Worm (Caenorhabditis elegans) whole organism, L3 larva: ENCODE measurements around the gene tmem-135.

Experiments used
- ZK546.5 ChIP-seq: sonication (generic microtip); optimal IDR thresholded peaks from 2 replicates; lab custom pipeline; 2017; ENCODE audit warnings: missing biosample characterization, missing genetic modification characterization
- ama-1 ChIP-seq: fragments of 150-350 bp; optimal IDR thresholded peaks from 2 replicates; lab custom pipeline; 2018
- eor-1 ChIP-seq, 2 experiments: fragments of 150-350 bp; optimal IDR thresholded peaks; 2 replicates each; lab custom pipeline; 2014 to 2018; ENCODE audit warnings: missing biosample characterization in 2 of 2, missing genetic modification characterization in 2 of 2
- fkh-10 ChIP-seq: sonication (generic microtip); optimal IDR thresholded peaks from 2 replicates; lab custom pipeline; 2017; ENCODE audit warnings: missing biosample characterization, missing genetic modification reagents, missing genetic modification characterization
- hmg-11 ChIP-seq: sonication (generic microtip); optimal IDR thresholded peaks from 2 replicates; lab custom pipeline; 2016; ENCODE audit warnings: missing genetic modification characterization, missing compliant biosample characterization
- lin-15B ChIP-seq: fragments of 150-350 bp; optimal IDR thresholded peaks from 2 replicates; lab custom pipeline; 2014; ENCODE audit warnings: missing biosample characterization, missing genetic modification characterization
- lin-39 ChIP-seq: fragments of 150-350 bp; optimal IDR thresholded peaks from 2 replicates; lab custom pipeline; 2018; ENCODE audit warnings: missing biosample characterization, missing genetic modification reagents, missing genetic modification characterization
- mdl-1 ChIP-seq: fragments of 150-350 bp; optimal IDR thresholded peaks from 2 replicates; lab custom pipeline; 2014; ENCODE audit warnings: missing biosample characterization, missing genetic modification characterization
- nfya-1 ChIP-seq: sonication (generic microtip); optimal IDR thresholded peaks from 2 replicates; lab custom pipeline; 2017; ENCODE audit warnings: missing genetic modification characterization, mild to moderate bottlenecking, missing compliant biosample characterization, antibody characterized with exemption, moderate library complexity; ENCODE audit not compliant: insufficient read depth
- nhr-25 ChIP-seq: sonication (generic microtip); optimal IDR thresholded peaks from 2 replicates; lab custom pipeline; 2017; ENCODE audit warnings: missing biosample characterization, missing genetic modification characterization
- nhr-28 ChIP-seq: fragments of 150-350 bp; optimal IDR thresholded peaks from 2 replicates; lab custom pipeline; 2014; ENCODE audit warnings: missing biosample characterization, missing genetic modification characterization
- nhr-43 ChIP-seq: sonication (generic microtip); optimal IDR thresholded peaks from 2 replicates; lab custom pipeline; 2016; ENCODE audit warnings: mild to moderate bottlenecking, missing genetic modification characterization, missing compliant biosample characterization; ENCODE audit not compliant: poor library complexity, severe bottlenecking
- nhr-67 ChIP-seq: fragments of 150-350 bp; optimal IDR thresholded peaks from 2 replicates; lab custom pipeline; 2014; ENCODE audit warnings: missing biosample characterization, missing genetic modification characterization
- pqm-1 ChIP-seq: fragments of 150-350 bp; optimal IDR thresholded peaks from 2 replicates; lab custom pipeline; 2017; ENCODE audit warnings: missing biosample characterization, missing genetic modification characterization, inconsistent platforms
- snpc-4 ChIP-seq: fragments of 150-350 bp; optimal IDR thresholded peaks from 2 replicates; lab custom pipeline; 2014; ENCODE audit warnings: missing biosample characterization, missing genetic modification characterization
- unc-62 ChIP-seq: fragments of 150-350 bp; sonication (generic microtip); optimal IDR thresholded peaks from 4 replicates; lab custom pipeline; 2014; ENCODE audit warnings: missing biosample characterization, missing genetic modification reagents, missing genetic modification characterization

tmem-135 gene

DNA sequence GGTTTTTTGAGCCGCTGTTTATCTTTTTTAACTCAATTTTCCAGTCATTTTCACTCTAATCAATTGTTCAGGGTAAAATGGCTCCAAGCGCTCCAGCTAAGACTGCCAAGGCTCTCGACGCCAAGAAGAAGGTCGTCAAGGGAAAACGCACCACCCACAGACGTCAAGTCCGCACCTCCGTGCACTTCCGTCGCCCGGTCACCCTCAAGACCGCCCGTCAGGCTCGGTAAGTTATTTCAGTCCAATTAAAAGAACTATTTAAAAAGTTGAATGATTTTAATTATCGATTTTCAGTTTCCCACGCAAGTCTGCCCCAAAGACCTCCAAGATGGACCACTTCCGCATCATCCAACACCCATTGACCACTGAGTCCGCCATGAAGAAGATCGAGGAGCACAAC, 41.6 kb downstream of the tmem-135 start, which contains the start of gene rpl-25.1:
Gene rpl-25.1, plus strand, starts transcription at position 72 of the 400 bp plus-strand sequence.
- TF ChIP-seq ZK546.5 (tag; lab: Kevin White, UChicago), result no peak
- TF ChIP-seq nhr-28 (tag; lab: Kevin White, UChicago), result no peak
- no peak for TF ChIP-seq lin-15B (tag; lab: Kevin White, UChicago)
- no peak for TF ChIP-seq pqm-1 (tag; lab: Kevin White, UChicago)
- no peak for TF ChIP-seq snpc-4 (tag; lab: Kevin White, UChicago)
- TF ChIP-seq nhr-25 (tag; lab: Kevin White, UChicago), result no peak
- TF ChIP-seq nhr-43, result no peak
- no peak for TF ChIP-seq ama-1 (lab: Kevin White, UChicago)
- TF ChIP-seq mdl-1, result no peak
- no peak for TF ChIP-seq eor-1 (tag; optimal IDR thresholded peaks at IDR 0.05; lab: Kevin White, UChicago)
- no peak for TF ChIP-seq nhr-67 (tag; lab: Kevin White, UChicago)

DNA sequence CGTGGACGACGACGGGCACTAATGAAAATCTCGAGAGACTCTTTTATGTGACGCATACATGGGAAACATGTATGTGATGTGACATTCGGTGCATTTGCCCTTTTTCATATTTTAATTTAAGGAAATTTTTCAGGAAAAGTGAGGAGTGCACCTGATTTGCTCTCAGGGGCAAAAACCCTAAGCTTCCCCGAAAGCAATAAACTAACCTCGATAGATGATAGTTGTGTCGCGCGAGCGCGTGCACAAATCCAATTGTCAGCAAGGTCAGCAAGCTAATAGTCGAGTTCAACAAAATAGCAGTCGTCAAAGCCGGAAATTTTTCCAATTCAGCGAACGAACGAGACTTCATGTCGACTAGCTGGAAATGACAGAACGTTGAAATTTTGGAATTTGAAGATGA, 44.6 kb downstream of the tmem-135 start:
- TF ChIP-seq unc-62 (GFP tag; lab: Kevin White, UChicago) (no peak), fkh-10 (GFP tag; lab: Kevin White, UChicago) (peak; percentile 64), ama-1 (lab: Kevin White, UChicago) (no peak), nhr-67 (tag; lab: Kevin White, UChicago) (no peak), lin-39 (tag; lab: Kevin White, UChicago) (no peak)
- TF ChIP-seq, all 47 proteins: peak for 1

DNA sequence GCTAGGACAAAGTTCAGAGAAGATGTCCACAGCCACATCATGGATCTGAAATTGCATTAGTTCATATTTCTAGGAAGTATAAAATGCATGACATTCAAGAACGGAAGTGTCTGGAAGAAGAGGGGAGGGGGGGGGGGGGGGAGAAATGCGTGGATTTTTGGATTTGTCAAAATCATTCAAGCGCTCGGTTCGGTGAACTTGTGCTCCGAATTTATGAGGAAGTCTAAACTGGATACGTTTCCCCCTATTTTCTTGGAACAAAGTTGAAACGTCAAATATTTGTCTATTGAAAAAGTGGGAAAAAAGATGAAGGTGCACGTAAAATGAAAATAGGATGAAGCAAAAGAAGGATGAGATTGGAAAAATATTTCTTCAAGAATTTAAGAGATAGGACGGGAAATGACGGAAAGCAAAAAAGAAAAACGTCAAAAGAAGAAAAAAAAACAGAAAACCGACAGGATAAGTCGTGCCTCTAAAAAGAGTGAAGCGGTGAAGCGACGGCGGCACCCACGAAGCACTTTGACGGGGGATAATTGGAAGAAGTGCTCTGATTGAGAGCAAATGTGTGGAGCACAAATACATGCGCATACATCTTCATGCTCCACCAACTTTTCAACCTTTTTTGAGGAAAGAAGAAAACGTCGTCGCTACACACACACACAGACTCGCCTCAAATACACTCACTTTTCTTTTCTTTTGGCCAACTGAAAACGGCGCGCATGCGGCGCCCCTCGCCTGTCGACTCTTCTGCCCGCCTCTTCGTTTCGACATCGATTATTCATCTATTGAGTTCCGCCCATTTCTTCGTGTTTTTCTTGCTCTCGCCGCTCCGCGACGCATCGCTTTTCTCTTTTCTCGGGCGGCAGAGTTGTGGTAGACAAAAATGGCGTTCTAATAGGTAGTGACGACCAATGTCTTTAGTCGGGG, 47.4 kb downstream of the tmem-135 start, which contains the start of gene F55D10.4:
Gene F55D10.4, minus strand, starts transcription at position 51 of the 927 bp plus-strand sequence.
- TF ChIP-seq hmg-11 (tag; lab: Kevin White, UChicago) (peak; percentile 6), nhr-67 (tag; lab: Kevin White, UChicago) (no peak), nfya-1 (tag; lab: Kevin White, UChicago) (peak; percentile 12)
